Worm (Caenorhabditis elegans): Measurements from ENCODE around the gene F16H6.7.

Gene F16H6.7

ce11 chrV:18252239-18252638 lies 43.3 kb upstream of the F16H6.7 start, which contains the start of gene R10E8.1:
Gene R10E8.1 (minus strand): TSS chrV:18252416.
- no peak for TF ChIP-seq nhr-47 (tag; optimal IDR thresholded peaks at IDR 0.05)
- TF ChIP-seq tlp-1 (tag; optimal IDR thresholded peaks at IDR 0.05), result no peak
- TF ChIP-seq fkh-4 (tag; optimal IDR thresholded peaks at IDR 0.05; ENCODE audit: borderline replicate concordance), result no peak
- peak; percentile 18 for TF ChIP-seq elt-2 (tag; optimal IDR thresholded peaks at IDR 0.05)
- no peak for TF ChIP-seq sox-4 (tag; optimal IDR thresholded peaks at IDR 0.05)
- no peak for TF ChIP-seq C04F5.9 (tag; optimal IDR thresholded peaks at IDR 0.05)
- TF ChIP-seq ceh-82 (tag; optimal IDR thresholded peaks at IDR 0.05), result no peak

- TF ChIP-seq elt-2 (tag; optimal IDR thresholded peaks at IDR 0.05), result peak; percentile 92
- peak; percentile 9 for TF ChIP-seq pqm-1 (tag; optimal IDR thresholded peaks at IDR 0.05)
- no peak for TF ChIP-seq unc-86 (tag; optimal IDR thresholded peaks at IDR 0.05)
- no peak for TF ChIP-seq C16A3.4 (tag; optimal IDR thresholded peaks at IDR 0.05)
- TF ChIP-seq alr-1 (tag; optimal IDR thresholded peaks at IDR 0.05; ENCODE audit: borderline replicate concordance), result no peak
- TF ChIP-seq xbp-1 (tag; optimal IDR thresholded peaks at IDR 0.05), result no peak
- TF ChIP-seq tlp-1 (tag; optimal IDR thresholded peaks at IDR 0.05), result peak; percentile 8
- no peak for TF ChIP-seq nhr-77 (tag; optimal IDR thresholded peaks at IDR 0.05)
- TF ChIP-seq pax-3 (tag; optimal IDR thresholded peaks at IDR 0.05), result no peak
- no peak for TF ChIP-seq F16B12.6 (tag; optimal IDR thresholded peaks at IDR 0.05)
- no peak for TF ChIP-seq hlh-4 (tag; optimal IDR thresholded peaks at IDR 0.05)
- TF ChIP-seq dpl-1 (GFP tag; optimal IDR thresholded peaks at IDR 0.05), result no peak
- TF ChIP-seq lin-14 (GFP tag; optimal IDR thresholded peaks at IDR 0.05), result peak; percentile 4
Measured at ce11 chrV:18246077-18246476, 37.1 kb upstream of the F16H6.7 start.

- peak; percentile 49 for TF ChIP-seq elt-2 (tag; optimal IDR thresholded peaks at IDR 0.05)
- no peak for TF ChIP-seq C04F5.9 (tag; optimal IDR thresholded peaks at IDR 0.05)
- no peak for TF ChIP-seq nhr-71 (tag; optimal IDR thresholded peaks at IDR 0.05)
- TF ChIP-seq nhr-12 (tag; optimal IDR thresholded peaks at IDR 0.05), result no peak
Measured at ce11 chrV:18244408-18244807, 35.4 kb upstream of the F16H6.7 start.

ce11 chrV:18243227-18243626 lies 34.3 kb upstream of the F16H6.7 start:
- no peak for TF ChIP-seq nhr-90 (tag; optimal IDR thresholded peaks at IDR 0.05; ENCODE audit: poor library complexity)

- TF ChIP-seq tbx-2 (tag; optimal IDR thresholded peaks at IDR 0.05) (no peak), mef-2 (tag; optimal IDR thresholded peaks at IDR 0.05) (no peak), zag-1 (tag; optimal IDR thresholded peaks at IDR 0.05) (no peak), lin-35 (GFP tag; optimal IDR thresholded peaks at IDR 0.05) (peak in 1 of 2 experiments; percentile 30), nhr-76 (tag; optimal IDR thresholded peaks at IDR 0.05) (no peak), egl-13 (tag; optimal IDR thresholded peaks at IDR 0.05) (no peak), unc-62 (GFP tag; optimal IDR thresholded peaks at IDR 0.05) (no peak), dpl-1 (GFP tag; optimal IDR thresholded peaks at IDR 0.05) (peak in 1 of 3 experiments; percentile 2), tlp-1 (tag; optimal IDR thresholded peaks at IDR 0.05) (no peak), lir-3 (tag; optimal IDR thresholded peaks at IDR 0.05; ENCODE audit: poor library complexity) (no peak), lin-14 (GFP tag; optimal IDR thresholded peaks at IDR 0.05) (no peak), rnt-1 (tag; optimal IDR thresholded peaks at IDR 0.05) (no peak), efl-1 (optimal IDR thresholded peaks at IDR 0.05) (no peak), efl-1 (GFP tag; optimal IDR thresholded peaks at IDR 0.05 in 1 of 2) (peak in 1 of 2 experiments; percentile 82), snu-23 (GFP tag; optimal IDR thresholded peaks at IDR 0.05) (no peak), ztf-4 (tag; optimal IDR thresholded peaks at IDR 0.05) (no peak), hlh-4 (tag; optimal IDR thresholded peaks at IDR 0.05) (no peak), hpl-2 (GFP tag; optimal IDR thresholded peaks at IDR 0.05) (no peak), fkh-8 (tag; optimal IDR thresholded peaks at IDR 0.05) (no peak), elt-2 (tag; optimal IDR thresholded peaks at IDR 0.05) (peak; percentile 81), lsy-2 (tag; optimal IDR thresholded peaks at IDR 0.05) (peak in 1 of 2 experiments; percentile 32)
Measured at ce11 chrV:18241328-18241727, 32.4 kb upstream of the F16H6.7 start, which contains the start of gene R10E8.8. Gene R10E8.8 (minus strand): TSS chrV:18241670.

Data from whole organism, L1 larva.